Worm (Caenorhabditis elegans) whole organism, L4 larva: ENCODE data around the gene ZK688.11.
A peak's percentile ranks its signal among the peaks of the same experiment; 100 is the strongest.

Source experiments
- D1046.2 ChIP-seq: fragments of 200-800 bp; sonication (Bioruptor generic); IDR thresholded peaks from 2 replicates; pipeline ENCODE4 v1.3.6; 2022; ENCODE audit warnings: missing genetic modification characterization, missing compliant biosample characterization
- F26F4.8 ChIP-seq: fragments of 200-800 bp; sonication (Bioruptor generic); conservative IDR thresholded peaks from 2 replicates; pipeline ENCODE4 v1.3.6; 2022; ENCODE audit warnings: missing genetic modification characterization, missing compliant biosample characterization
- F37D6.2 ChIP-seq: sonication (generic microtip); optimal IDR thresholded peaks from 2 replicates; lab custom pipeline; 2016; ENCODE audit warnings: mild to moderate bottlenecking, missing genetic modification characterization, missing compliant biosample characterization
- F44E2.7 ChIP-seq: fragments of 200-800 bp; sonication (Bioruptor generic); IDR thresholded peaks from 2 replicates; pipeline ENCODE4 v2.1.2; 2022; ENCODE audit warnings: missing genetic modification characterization, missing compliant biosample characterization
- R02D3.7 ChIP-seq: fragments of 150-350 bp; sonication (generic microtip); optimal IDR thresholded peaks from 3 replicates; lab custom pipeline; 2014; ENCODE audit warnings: missing biosample characterization, missing genetic modification characterization
- Y105C5A.15 ChIP-seq: fragments of 200-800 bp; sonication (Bioruptor generic); IDR thresholded peaks from 2 replicates; pipeline ENCODE4 v1.3.6; 2022; ENCODE audit warnings: missing genetic modification characterization, missing compliant biosample characterization
- Y48G9A.11 ChIP-seq: fragments of 200-800 bp; sonication (Bioruptor generic); IDR thresholded peaks from 2 replicates; pipeline ENCODE4 v1.3.6; 2022; ENCODE audit warnings: missing genetic modification reagents, missing genetic modification characterization, missing compliant biosample characterization
- Y5F2A.4 ChIP-seq: fragments of 200-800 bp; sonication (Bioruptor generic); optimal IDR thresholded peaks from 2 replicates; lab custom pipeline; 2018; ENCODE audit warnings: mild to moderate bottlenecking, missing genetic modification characterization, missing compliant biosample characterization
- ZK337.2 ChIP-seq: fragments of 200-800 bp; sonication (Bioruptor generic); IDR thresholded peaks from 2 replicates; pipeline ENCODE4 v1.3.6; 2022; ENCODE audit warnings: missing genetic modification reagents, missing genetic modification characterization, missing compliant biosample characterization
- ZK546.5 ChIP-seq, 2 experiments: sonication (generic microtip); optimal IDR thresholded peaks; 2 replicates each; lab custom pipeline; 2017; ENCODE audit warnings: missing biosample characterization in 2 of 2, missing genetic modification characterization in 2 of 2
- aly-2 ChIP-seq: sonication (generic microtip); optimal IDR thresholded peaks from 2 replicates; lab custom pipeline; 2018; ENCODE audit warnings: missing biosample characterization, missing genetic modification characterization
- arid-1 ChIP-seq: fragments of 200-800 bp; sonication (Bioruptor generic); conservative IDR thresholded peaks from 2 replicates; pipeline ENCODE4 v1.3.6; 2022; ENCODE audit warnings: missing genetic modification reagents, missing genetic modification characterization, missing compliant biosample characterization
- ceh-28 ChIP-seq: fragments of 150-350 bp; optimal IDR thresholded peaks from 2 replicates; lab custom pipeline; 2014; ENCODE audit warnings: missing biosample characterization, missing genetic modification reagents, missing genetic modification characterization
- ceh-32 ChIP-seq: sonication (generic microtip); optimal IDR thresholded peaks from 2 replicates; lab custom pipeline; 2016; ENCODE audit warnings: mild to moderate bottlenecking, missing genetic modification characterization, missing compliant biosample characterization; ENCODE audit not compliant: poor library complexity
- ceh-44 ChIP-seq: fragments of 200-800 bp; sonication (Bioruptor generic); IDR thresholded peaks from 2 replicates; pipeline ENCODE4 v1.3.6; 2022; ENCODE audit warnings: missing genetic modification reagents, missing genetic modification characterization, missing compliant biosample characterization
- ces-1 ChIP-seq: fragments of 150-350 bp; sonication (generic microtip); optimal IDR thresholded peaks from 4 replicates; lab custom pipeline; 2014; ENCODE audit warnings: missing biosample characterization, missing genetic modification reagents, missing genetic modification characterization
- cey-2 ChIP-seq: sonication (generic microtip); optimal IDR thresholded peaks from 3 replicates; lab custom pipeline; 2017; ENCODE audit warnings: missing genetic modification characterization, mild to moderate bottlenecking, missing compliant biosample characterization, antibody characterized with exemption, borderline replicate concordance; ENCODE audit not compliant: insufficient read depth
- daf-8 ChIP-seq: fragments of 200-800 bp; sonication (Bioruptor generic); IDR thresholded peaks from 2 replicates; pipeline ENCODE4 v1.3.6; 2022; ENCODE audit warnings: missing genetic modification characterization, missing compliant biosample characterization
- dpl-1 ChIP-seq: fragments of 150-350 bp; optimal IDR thresholded peaks from 2 replicates; lab custom pipeline; 2014; ENCODE audit warnings: missing biosample characterization, missing genetic modification reagents, missing genetic modification characterization
- duxl-1 ChIP-seq: sonication (generic microtip); optimal IDR thresholded peaks from 2 replicates; lab custom pipeline; 2016; ENCODE audit warnings: mild to moderate bottlenecking, missing genetic modification characterization, moderate library complexity, missing compliant biosample characterization; ENCODE audit not compliant: poor library complexity
- egl-27 ChIP-seq: sonication (generic microtip); optimal IDR thresholded peaks from 3 replicates; lab custom pipeline; 2017; ENCODE audit warnings: missing biosample characterization, missing genetic modification reagents, missing genetic modification characterization
- egl-43 ChIP-seq: fragments of 200-800 bp; sonication (Bioruptor generic); IDR thresholded peaks from 2 replicates; pipeline ENCODE4 v1.3.6; 2022; ENCODE audit warnings: missing genetic modification reagents, missing genetic modification characterization, missing compliant biosample characterization
- fos-1 ChIP-seq: fragments of 150-350 bp; optimal IDR thresholded peaks from 2 replicates; lab custom pipeline; 2014; ENCODE audit warnings: missing biosample characterization, missing genetic modification characterization
- gei-8 ChIP-seq: fragments of 200-800 bp; sonication (Bioruptor generic); optimal IDR thresholded peaks from 2 replicates; lab custom pipeline; 2018; ENCODE audit warnings: mild to moderate bottlenecking, missing genetic modification characterization, missing compliant biosample characterization
- jun-1 ChIP-seq: fragments of 150-350 bp; optimal IDR thresholded peaks from 2 replicates; lab custom pipeline; 2014; ENCODE audit warnings: missing biosample characterization, missing genetic modification reagents, missing genetic modification characterization
- lin-15B ChIP-seq: fragments of 150-350 bp; sonication (generic microtip); optimal IDR thresholded peaks from 3 replicates; lab custom pipeline; 2014; ENCODE audit warnings: missing biosample characterization, missing genetic modification characterization
- lin-38 ChIP-seq: fragments of 200-800 bp; sonication (Bioruptor generic); IDR thresholded peaks from 2 replicates; pipeline ENCODE4 v1.3.6; 2022; ENCODE audit warnings: missing genetic modification reagents, missing genetic modification characterization, missing compliant biosample characterization
- lin-39 ChIP-seq: fragments of 150-350 bp; optimal IDR thresholded peaks from 2 replicates; lab custom pipeline; 2014; ENCODE audit warnings: missing biosample characterization, missing genetic modification reagents, missing genetic modification characterization
- lir-3 ChIP-seq: sonication (generic microtip); optimal IDR thresholded peaks from 2 replicates; lab custom pipeline; 2016; ENCODE audit warnings: mild to moderate bottlenecking, missing genetic modification characterization, missing compliant biosample characterization
- madf-9 ChIP-seq: fragments of 200-800 bp; sonication (Bioruptor generic); conservative IDR thresholded peaks from 2 replicates; pipeline ENCODE4 v1.3.6; 2022; ENCODE audit warnings: missing genetic modification reagents, missing genetic modification characterization, missing compliant biosample characterization
- mdt-29 ChIP-seq: fragments of 200-800 bp; sonication (Bioruptor generic); IDR thresholded peaks from 2 replicates; pipeline ENCODE4 v1.3.6; 2022; ENCODE audit warnings: missing genetic modification reagents, missing genetic modification characterization, missing compliant biosample characterization
- nhr-10 ChIP-seq: fragments of 150-350 bp; optimal IDR thresholded peaks from 2 replicates; lab custom pipeline; 2014; ENCODE audit warnings: missing biosample characterization, missing genetic modification characterization
- nhr-11 ChIP-seq: fragments of 150-350 bp; optimal IDR thresholded peaks from 2 replicates; lab custom pipeline; 2014; ENCODE audit warnings: missing biosample characterization, missing genetic modification characterization
- nhr-237 ChIP-seq: sonication (generic microtip); optimal IDR thresholded peaks from 2 replicates; lab custom pipeline; 2017; ENCODE audit warnings: missing biosample characterization, missing genetic modification characterization
- nhr-42 ChIP-seq: fragments of 200-800 bp; sonication (Bioruptor generic); IDR thresholded peaks from 2 replicates; pipeline ENCODE4 v1.3.6; 2022; ENCODE audit warnings: missing genetic modification characterization, missing compliant biosample characterization
- nhr-48 ChIP-seq: sonication (generic microtip); optimal IDR thresholded peaks from 2 replicates; lab custom pipeline; 2016; ENCODE audit warnings: mild to moderate bottlenecking, missing genetic modification characterization, missing compliant biosample characterization
- nhr-76 ChIP-seq: fragments of 150-350 bp; optimal IDR thresholded peaks from 2 replicates; lab custom pipeline; 2014; ENCODE audit warnings: missing biosample characterization, missing genetic modification characterization
- nhr-77 ChIP-seq: fragments of 150-350 bp; optimal IDR thresholded peaks from 2 replicates; lab custom pipeline; 2014; ENCODE audit warnings: missing biosample characterization, missing genetic modification characterization
- php-3 ChIP-seq: fragments of 200-800 bp; sonication (Bioruptor generic); IDR thresholded peaks from 2 replicates; pipeline ENCODE4 v1.3.6; 2022; ENCODE audit warnings: missing genetic modification reagents, missing genetic modification characterization, missing compliant biosample characterization
- pqm-1 ChIP-seq: sonication (generic microtip); optimal IDR thresholded peaks from 2 replicates; lab custom pipeline; 2017; ENCODE audit warnings: missing biosample characterization, missing genetic modification characterization
- rbr-2 ChIP-seq: sonication (generic microtip); optimal IDR thresholded peaks from 2 replicates; lab custom pipeline; 2016; ENCODE audit warnings: missing genotype, missing genetic modification characterization, missing compliant biosample characterization
- saeg-2 ChIP-seq: fragments of 200-800 bp; sonication (Bioruptor generic); IDR thresholded peaks from 2 replicates; pipeline ENCODE4 v1.3.6; 2022; ENCODE audit warnings: missing genetic modification reagents, missing genetic modification characterization, missing compliant biosample characterization
- set-16 ChIP-seq: fragments of 200-800 bp; sonication (Bioruptor generic); IDR thresholded peaks from 2 replicates; pipeline ENCODE4 v1.3.6; 2022; ENCODE audit warnings: missing genetic modification reagents, missing genetic modification characterization, missing compliant biosample characterization
- spr-1 ChIP-seq: sonication (generic microtip); optimal IDR thresholded peaks from 2 replicates; lab custom pipeline; 2016; ENCODE audit warnings: mild to moderate bottlenecking, missing genetic modification characterization, missing compliant biosample characterization
- tag-97 ChIP-seq: fragments of 200-800 bp; sonication (Bioruptor generic); IDR thresholded peaks from 2 replicates; pipeline ENCODE4 v1.3.6; 2022; ENCODE audit warnings: missing genetic modification characterization, missing compliant biosample characterization
- tra-1 ChIP-seq: fragments of 200-800 bp; sonication (Bioruptor generic); IDR thresholded peaks from 2 replicates; pipeline ENCODE4 v1.3.6; 2022; ENCODE audit warnings: missing genetic modification reagents, missing genetic modification characterization, missing compliant biosample characterization
- unc-39 ChIP-seq: sonication (generic microtip); optimal IDR thresholded peaks from 2 replicates; lab custom pipeline; 2017; ENCODE audit warnings: missing biosample characterization, missing genetic modification characterization
- unc-62 ChIP-seq, 3 experiments: fragments of 150-350 bp in 1 of 3; sonication (generic microtip); optimal IDR thresholded peaks in 2 of 3; peaks in 1 of 3; 1 replicate in 1 of 3; 2 replicates in 2 of 3; lab custom pipeline; 2014 to 2017; ENCODE audit warnings: missing biosample characterization in 3 of 3, missing genetic modification characterization in 3 of 3, missing genetic modification reagents in 3 of 3, missing genotype in 1 of 3
- zfp-2 ChIP-seq: sonication (generic microtip); optimal IDR thresholded peaks from 2 replicates; lab custom pipeline; 2016; ENCODE audit warnings: mild to moderate bottlenecking, missing genetic modification characterization, missing compliant biosample characterization
- zfp-3 ChIP-seq: fragments of 200-800 bp; sonication (Bioruptor generic); conservative IDR thresholded peaks from 2 replicates; pipeline ENCODE4 v1.3.6; 2022; ENCODE audit warnings: missing genetic modification reagents, missing genetic modification characterization, missing compliant biosample characterization

The ZK688.11 gene

ce11 chrIII:7854494-7855184 is 30.1 kb downstream of the ZK688.11 start, which contains the start of gene rpl-35 (continued):
- TF ChIP-seq unc-39 (tag; lab: Kevin White, UChicago), result no peak
- TF ChIP-seq aly-2 (tag; lab: Kevin White, UChicago), result peak; percentile 95
- peak; percentile 99 for TF ChIP-seq php-3 (GFP tag; lab: Robert Waterston, UW)
- peak; percentile 98 for TF ChIP-seq lin-15B (tag; lab: Kevin White, UChicago)
- TF ChIP-seq madf-9 (GFP tag; lab: Robert Waterston, UW), result peak; percentile 99
- TF ChIP-seq lin-38, result peak; percentile 98
- peak; percentile 90 for TF ChIP-seq gei-8 (GFP tag; lab: Kevin White, UChicago)
- peak; percentile 99 for TF ChIP-seq zfp-3 (GFP tag; lab: Robert Waterston, UW)
- TF ChIP-seq nhr-48 (tag; lab: Kevin White, UChicago), result peak; percentile 96
- TF ChIP-seq ces-1 (GFP tag; lab: Kevin White, UChicago), result peak; percentile 97
- peak; percentile 85 for TF ChIP-seq nhr-237 (tag; lab: Kevin White, UChicago)
- TF ChIP-seq ceh-28 (tag; lab: Kevin White, UChicago), result peak; percentile 74
- TF ChIP-seq arid-1, result peak; percentile 99
- peak; percentile 98 for TF ChIP-seq duxl-1 (tag; lab: Kevin White, UChicago)
- TF ChIP-seq Y105C5A.15, result peak; percentile 95
- peak; percentile 88 for TF ChIP-seq ceh-44
- TF ChIP-seq D1046.2 (GFP tag; lab: Robert Waterston, UW), result peak; percentile 98
- peak; percentile 86 for TF ChIP-seq nhr-76 (tag; lab: Kevin White, UChicago)
- peak; percentile 98 for TF ChIP-seq mdt-29 (GFP tag; lab: Robert Waterston, UW)
- TF ChIP-seq nhr-10 (tag; lab: Kevin White, UChicago), result peak; percentile 97
- peak; percentile 99 for TF ChIP-seq nhr-77 (tag; lab: Kevin White, UChicago)
- peak; percentile 97 for TF ChIP-seq F37D6.2 (tag; lab: Kevin White, UChicago)
- TF ChIP-seq fos-1 (tag; lab: Kevin White, UChicago), result peak; percentile 88
- peak in 1 of 2 experiments; percentile 100 for TF ChIP-seq unc-62 (GFP tag; optimal IDR thresholded peaks at IDR 0.05 in 1 of 2; lab: Kevin White, UChicago)
- peak; percentile 32 for TF ChIP-seq unc-62 (tag; optimal IDR thresholded peaks at IDR 0.05; lab: Kevin White, UChicago)
- peak; percentile 69 for TF ChIP-seq R02D3.7 (tag; lab: Kevin White, UChicago)
- peak; percentile 97 for TF ChIP-seq saeg-2 (GFP tag; lab: Robert Waterston, UW)
- peak; percentile 92 for TF ChIP-seq lin-39 (tag; lab: Kevin White, UChicago)
- peak; percentile 100 for TF ChIP-seq dpl-1
- TF ChIP-seq pqm-1 (tag; lab: Kevin White, UChicago), result peak; percentile 87
- TF ChIP-seq F26F4.8 (GFP tag; lab: Robert Waterston, UW), result no peak
- peak; percentile 99 for TF ChIP-seq egl-43
- peak; percentile 99 for TF ChIP-seq ZK337.2 (GFP tag; lab: Robert Waterston, UW)
- TF ChIP-seq spr-1 (tag; lab: Kevin White, UChicago), result peak; percentile 98
- peak; percentile 98 for TF ChIP-seq Y48G9A.11 (GFP tag; lab: Robert Waterston, UW)
- TF ChIP-seq set-16 (GFP tag; lab: Robert Waterston, UW), result no peak; the same call in 1 of the 2 replicates
- peak; percentile 95 for TF ChIP-seq Y5F2A.4 (GFP tag; lab: Kevin White, UChicago)
- peak; percentile 99 for TF ChIP-seq nhr-42 (GFP tag; lab: Robert Waterston, UW)
- peak; percentile 93; the same call in 1 of the 2 replicates for TF ChIP-seq tag-97 (GFP tag; lab: Robert Waterston, UW)
- peak; percentile 96 for TF ChIP-seq F44E2.7
- TF ChIP-seq daf-8 (GFP tag; lab: Robert Waterston, UW), result peak; percentile 85; the same call in 1 of the 2 replicates
- peak; percentile 100 for TF ChIP-seq tra-1 (GFP tag; lab: Robert Waterston, UW)
- peak; percentile 83 for TF ChIP-seq lir-3 (tag; lab: Kevin White, UChicago)
- peak; percentile 88 for TF ChIP-seq cey-2 (tag; lab: Kevin White, UChicago)
- no peak for TF ChIP-seq egl-27 (tag; lab: Kevin White, UChicago)
- peak; percentile 92 for TF ChIP-seq zfp-2 (tag; lab: Kevin White, UChicago)
- peak; percentile 99 for TF ChIP-seq nhr-11 (tag; lab: Kevin White, UChicago)
- TF ChIP-seq rbr-2 (tag; lab: Kevin White, UChicago), result peak; percentile 99
- TF ChIP-seq ZK546.5 (tag; optimal IDR thresholded peaks at IDR 0.05; lab: Kevin White, UChicago), result peak in 1 of 2 experiments; percentile 91
- TF ChIP-seq jun-1 (tag; lab: Kevin White, UChicago), result peak; percentile 97
- peak; percentile 83 for TF ChIP-seq ceh-32 (tag; lab: Kevin White, UChicago)
